Fruit fly (Drosophila melanogaster): ENCODE results near the gene Nup107.

The Nup107 gene

dm6 chr2L:10751879-10752620 lies 16.2 kb upstream of the Nup107 start:
- TF ChIP-seq CG6792 (GFP tag; optimal IDR thresholded peaks at IDR 0.05): no peak
- no peak for TF ChIP-seq CG1621 (tag; optimal IDR thresholded peaks at IDR 0.05)
- no peak for TF ChIP-seq Eip75B (GFP tag; optimal IDR thresholded peaks at IDR 0.05)
- peak; percentile 36; the same call in 1 of the 2 replicates for TF ChIP-seq Gug (GFP tag; IDR thresholded peaks at IDR 0.05)
- peak; percentile 29 for TF ChIP-seq net (GFP tag; optimal IDR thresholded peaks at IDR 0.05)
- peak; percentile 22; the same call in 1 of the 3 replicates for TF ChIP-seq CG6163 (GFP tag; IDR thresholded peaks at IDR 0.05)
- peak; percentile 15 for TF ChIP-seq pdm3 (GFP tag; optimal IDR thresholded peaks at IDR 0.05)
- no peak for TF ChIP-seq Hr39 (GFP tag; optimal IDR thresholded peaks at IDR 0.05)
- no peak for TF ChIP-seq Met (GFP tag; optimal IDR thresholded peaks at IDR 0.05)
- no peak for TF ChIP-seq CG8319 (GFP tag; optimal IDR thresholded peaks at IDR 0.05)
- TF ChIP-seq CG8119 (GFP tag; IDR thresholded peaks at IDR 0.05): peak; percentile 76
- TF ChIP-seq CG4318 (GFP tag; optimal IDR thresholded peaks at IDR 0.05): peak; percentile 60
- peak; percentile 99 for TF ChIP-seq fkh (GFP tag; optimal IDR thresholded peaks at IDR 0.05)
- TF ChIP-seq CG31627 (GFP tag; optimal IDR thresholded peaks at IDR 0.05): no peak
- TF ChIP-seq salr (GFP tag; optimal IDR thresholded peaks at IDR 0.05): peak in 1 of 2 experiments; percentile 55
- peak; percentile 78 for TF ChIP-seq Eip78C (GFP tag)
- TF ChIP-seq CG10669 (GFP tag; optimal IDR thresholded peaks at IDR 0.05): no peak
- TF ChIP-seq CG15336 (GFP tag; IDR thresholded peaks at IDR 0.05): peak; percentile 71
- TF ChIP-seq CG6276 (GFP tag; optimal IDR thresholded peaks at IDR 0.05): peak; percentile 71
- TF ChIP-seq CG10631 (GFP tag; optimal IDR thresholded peaks at IDR 0.05): peak; percentile 20
- peak; percentile 51 for TF ChIP-seq svp (GFP tag)
- TF ChIP-seq Ets96B (tag; optimal IDR thresholded peaks at IDR 0.05): no peak
- TF ChIP-seq Lpt (GFP tag; optimal IDR thresholded peaks at IDR 0.05): peak; percentile 58
- TF ChIP-seq eg (GFP tag; IDR thresholded peaks at IDR 0.05): peak; percentile 63
- TF ChIP-seq CG32006 (GFP tag; optimal IDR thresholded peaks at IDR 0.05): peak; percentile 87
- TF ChIP-seq Hr4 (GFP tag; optimal IDR thresholded peaks at IDR 0.05): peak; percentile 74
- no peak for TF ChIP-seq ss (GFP tag; optimal IDR thresholded peaks at IDR 0.05)
- peak; percentile 12 for TF ChIP-seq fd59A (GFP tag; optimal IDR thresholded peaks at IDR 0.05)
- TF ChIP-seq CG3919 (GFP tag; optimal IDR thresholded peaks at IDR 0.05): peak; percentile 29
- peak; percentile 13 for TF ChIP-seq CG6808 (GFP tag; optimal IDR thresholded peaks at IDR 0.05)
- no peak for TF ChIP-seq CG9139 (GFP tag; optimal IDR thresholded peaks at IDR 0.05)
- TF ChIP-seq Sox14 (GFP tag; optimal IDR thresholded peaks at IDR 0.05): peak; percentile 9
- TF ChIP-seq CG16779 (tag; optimal IDR thresholded peaks at IDR 0.05): no peak
- peak; percentile 50 for TF ChIP-seq dac (GFP tag; optimal IDR thresholded peaks at IDR 0.05)
- TF ChIP-seq achi (GFP tag; optimal IDR thresholded peaks at IDR 0.05): peak; percentile 36
- TF ChIP-seq CG11762 (GFP tag; optimal IDR thresholded peaks at IDR 0.05; ENCODE audit: insufficient read depth): no peak
- TF ChIP-seq CG11294 (GFP tag; IDR thresholded peaks at IDR 0.05): peak; percentile 51; the same call in 1 of the 2 replicates
- peak; percentile 44 for TF ChIP-seq OdsH (GFP tag; optimal IDR thresholded peaks at IDR 0.05)
- peak; percentile 8 for TF ChIP-seq CG3032 (tag; optimal IDR thresholded peaks at IDR 0.05)

dm6 chr2L:10750915-10751612 lies 15.2 kb upstream of the Nup107 start:
- TF ChIP-seq Lpt (GFP tag; optimal IDR thresholded peaks at IDR 0.05) (no peak), CG11294 (GFP tag; IDR thresholded peaks at IDR 0.05) (no peak), svp (GFP tag) (peak; percentile 1), Ets96B (tag; optimal IDR thresholded peaks at IDR 0.05) (no peak), lz (GFP tag; optimal IDR thresholded peaks at IDR 0.05) (no peak), spab (GFP tag; optimal IDR thresholded peaks at IDR 0.05) (no peak)
